Worm (Caenorhabditis elegans): Measurements from ENCODE around the gene aagr-4.

DNA sequence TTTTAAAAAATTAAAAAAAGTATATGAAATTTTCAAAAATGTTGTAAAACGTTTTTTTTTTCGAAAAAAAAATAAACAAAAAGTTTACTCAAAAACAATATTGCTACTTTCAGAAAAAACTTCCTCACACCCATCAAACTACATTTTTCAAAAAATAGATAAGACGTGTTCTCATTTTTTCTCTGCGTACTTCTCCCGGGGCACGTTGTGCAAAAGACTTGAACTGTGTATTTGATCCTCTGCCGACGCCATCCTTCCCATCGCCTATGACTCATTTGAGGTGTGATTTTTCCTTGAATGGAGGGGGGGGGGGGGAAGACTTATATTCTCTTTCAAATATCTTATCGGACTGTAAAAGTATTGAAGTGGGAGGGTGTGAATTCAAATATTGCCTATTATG, 22.1 kb upstream of the aagr-4 start:
- TF ChIP-seq ama-1 (optimal IDR thresholded peaks at IDR 0.05) (no peak), aly-2 (tag; optimal IDR thresholded peaks at IDR 0.05) (no peak), lsy-2 (tag; optimal IDR thresholded peaks at IDR 0.05) (no peak), egl-43 (GFP tag; IDR thresholded peaks at IDR 0.05) (no peak), php-3 (GFP tag; IDR thresholded peaks at IDR 0.05) (no peak), fkh-10 (GFP tag; optimal IDR thresholded peaks at IDR 0.05) (no peak), ceh-82 (tag; optimal IDR thresholded peaks at IDR 0.05) (no peak), Y75B8A.6 (GFP tag; IDR thresholded peaks at IDR 0.05) (no peak), dpl-1 (GFP tag; optimal IDR thresholded peaks at IDR 0.05) (no peak), nhr-25 (tag; optimal IDR thresholded peaks at IDR 0.05; ENCODE audit: borderline replicate concordance, insufficient read depth) (no peak)

Measured in whole organism, L4 larva.